Worm (Caenorhabditis elegans) whole organism, L4 larva: Measurements from ENCODE around the gene die-1.

Experiments
- D1046.2 ChIP-seq: fragments of 200-800 bp; sonication (Bioruptor generic); IDR thresholded peaks from 2 replicates; pipeline ENCODE4 v1.3.6; 2022; ENCODE audit warnings: missing genetic modification characterization, missing compliant biosample characterization
- F26F4.8 ChIP-seq: fragments of 200-800 bp; sonication (Bioruptor generic); conservative IDR thresholded peaks from 2 replicates; pipeline ENCODE4 v1.3.6; 2022; ENCODE audit warnings: missing genetic modification characterization, missing compliant biosample characterization
- F49E8.2 ChIP-seq: sonication (generic microtip); optimal IDR thresholded peaks from 2 replicates; lab custom pipeline; 2016; ENCODE audit warnings: missing compliant biosample characterization, mild to moderate bottlenecking, missing genetic modification characterization, borderline replicate concordance
- T20F7.1 ChIP-seq: fragments of 200-800 bp; sonication (Bioruptor generic); optimal IDR thresholded peaks from 2 replicates; lab custom pipeline; 2018; ENCODE audit warnings: mild to moderate bottlenecking, missing genetic modification characterization, missing compliant biosample characterization
- aha-1 ChIP-seq: fragments of 150-350 bp; peaks from one replicate; lab custom pipeline; 2014; ENCODE audit warnings: missing biosample characterization, missing genetic modification characterization
- aly-2 ChIP-seq: sonication (generic microtip); optimal IDR thresholded peaks from 2 replicates; lab custom pipeline; 2018; ENCODE audit warnings: missing biosample characterization, missing genetic modification characterization
- ama-1 ChIP-seq: fragments of 150-350 bp; optimal IDR thresholded peaks from 2 replicates; lab custom pipeline; 2014; ENCODE audit warnings: inconsistent platforms, mixed read lengths
- attf-4 ChIP-seq: sonication (generic microtip); optimal IDR thresholded peaks from 3 replicates; lab custom pipeline; 2017; ENCODE audit warnings: missing biosample characterization, missing genetic modification characterization
- ceh-20 ChIP-seq: fragments of 200-800 bp; sonication (Bioruptor generic); IDR thresholded peaks from 2 replicates; pipeline ENCODE4 v1.3.6; 2022; ENCODE audit warnings: missing genetic modification reagents, missing genetic modification characterization, missing compliant biosample characterization
- ceh-28 ChIP-seq: fragments of 150-350 bp; optimal IDR thresholded peaks from 2 replicates; lab custom pipeline; 2014; ENCODE audit warnings: missing biosample characterization, missing genetic modification reagents, missing genetic modification characterization
- ces-1 ChIP-seq: fragments of 150-350 bp; sonication (generic microtip); optimal IDR thresholded peaks from 4 replicates; lab custom pipeline; 2014; ENCODE audit warnings: missing biosample characterization, missing genetic modification reagents, missing genetic modification characterization
- daf-12 ChIP-seq: fragments of 150-350 bp; optimal IDR thresholded peaks from 2 replicates; lab custom pipeline; 2014; ENCODE audit warnings: missing biosample characterization, missing genetic modification reagents, missing genetic modification characterization
- dmd-9 ChIP-seq: fragments of 200-800 bp; sonication (Bioruptor generic); IDR thresholded peaks from 2 replicates; pipeline ENCODE4 v1.3.6; 2022; ENCODE audit warnings: missing genetic modification reagents, missing genetic modification characterization, missing compliant biosample characterization
- dpl-1 ChIP-seq: fragments of 150-350 bp; optimal IDR thresholded peaks from 2 replicates; lab custom pipeline; 2014; ENCODE audit warnings: missing biosample characterization, missing genetic modification reagents, missing genetic modification characterization
- duxl-1 ChIP-seq: sonication (generic microtip); optimal IDR thresholded peaks from 2 replicates; lab custom pipeline; 2016; ENCODE audit warnings: mild to moderate bottlenecking, missing genetic modification characterization, moderate library complexity, missing compliant biosample characterization; ENCODE audit not compliant: poor library complexity
- dve-1 ChIP-seq: sonication (generic microtip); optimal IDR thresholded peaks from 2 replicates; lab custom pipeline; 2017; ENCODE audit warnings: antibody characterized with exemption, mild to moderate bottlenecking, missing genetic modification characterization, missing compliant biosample characterization; ENCODE audit not compliant: insufficient read depth
- egl-27 ChIP-seq: sonication (generic microtip); optimal IDR thresholded peaks from 3 replicates; lab custom pipeline; 2017; ENCODE audit warnings: missing biosample characterization, missing genetic modification reagents, missing genetic modification characterization
- egl-43 ChIP-seq: fragments of 200-800 bp; sonication (Bioruptor generic); IDR thresholded peaks from 2 replicates; pipeline ENCODE4 v1.3.6; 2022; ENCODE audit warnings: missing genetic modification reagents, missing genetic modification characterization, missing compliant biosample characterization
- fkh-10 ChIP-seq: fragments of 150-350 bp; optimal IDR thresholded peaks from 2 replicates; lab custom pipeline; 2014; ENCODE audit warnings: missing biosample characterization, missing genetic modification reagents, missing genetic modification characterization
- gei-8 ChIP-seq: fragments of 200-800 bp; sonication (Bioruptor generic); optimal IDR thresholded peaks from 2 replicates; lab custom pipeline; 2018; ENCODE audit warnings: mild to moderate bottlenecking, missing genetic modification characterization, missing compliant biosample characterization
- hif-1 ChIP-seq, 2 experiments: sonication (generic microtip); optimal IDR thresholded peaks; 2 replicates each; lab custom pipeline; 2016 to 2017; ENCODE audit warnings: missing compliant biosample characterization in 2 of 2, missing genetic modification characterization in 2 of 2, missing genetic modification reagents in 2 of 2, missing genotype in 2 of 2, mild to moderate bottlenecking in 1 of 2
- hmg-1.1 ChIP-seq: fragments of 200-800 bp; sonication (Bioruptor generic); IDR thresholded peaks from 2 replicates; pipeline ENCODE4 v1.3.6; 2022; ENCODE audit warnings: missing genetic modification reagents, missing genetic modification characterization, missing compliant biosample characterization
- jun-1 ChIP-seq: fragments of 150-350 bp; optimal IDR thresholded peaks from 2 replicates; lab custom pipeline; 2014; ENCODE audit warnings: missing biosample characterization, missing genetic modification reagents, missing genetic modification characterization
- lim-7 ChIP-seq: fragments of 200-800 bp; sonication (Bioruptor generic); IDR thresholded peaks from 2 replicates; pipeline ENCODE4 v1.3.6; 2022; ENCODE audit warnings: missing genetic modification characterization, missing compliant biosample characterization
- lin-15B ChIP-seq: fragments of 150-350 bp; sonication (generic microtip); optimal IDR thresholded peaks from 3 replicates; lab custom pipeline; 2014; ENCODE audit warnings: missing biosample characterization, missing genetic modification characterization
- lin-38 ChIP-seq: fragments of 200-800 bp; sonication (Bioruptor generic); IDR thresholded peaks from 2 replicates; pipeline ENCODE4 v1.3.6; 2022; ENCODE audit warnings: missing genetic modification reagents, missing genetic modification characterization, missing compliant biosample characterization
- lin-39 ChIP-seq: fragments of 150-350 bp; optimal IDR thresholded peaks from 2 replicates; lab custom pipeline; 2014; ENCODE audit warnings: missing biosample characterization, missing genetic modification reagents, missing genetic modification characterization
- lir-3 ChIP-seq: sonication (generic microtip); optimal IDR thresholded peaks from 2 replicates; lab custom pipeline; 2016; ENCODE audit warnings: mild to moderate bottlenecking, missing genetic modification characterization, missing compliant biosample characterization
- lsy-2 ChIP-seq, 2 experiments: fragments of 150-350 bp in 1 of 2; sonication (generic microtip) in 1 of 2; optimal IDR thresholded peaks; 2 replicates each; lab custom pipeline; 2014 to 2017; ENCODE audit warnings: missing biosample characterization in 2 of 2, missing genetic modification characterization in 2 of 2
- madf-5 ChIP-seq, 2 experiments: fragments of 200-800 bp; sonication (Bioruptor generic); IDR thresholded peaks; 2 replicates each; pipeline ENCODE4 v1.3.6; 2022; ENCODE audit warnings: missing compliant biosample characterization in 2 of 2, missing genetic modification characterization in 2 of 2
- mdl-1 ChIP-seq, 2 experiments: fragments of 150-350 bp in 1 of 2; sonication (generic microtip) in 1 of 2; optimal IDR thresholded peaks; 2 replicates each; lab custom pipeline; 2014 to 2017; ENCODE audit warnings: missing biosample characterization in 2 of 2, missing genetic modification characterization in 2 of 2
- mxl-2 ChIP-seq: fragments of 200-800 bp; sonication (Bioruptor generic); conservative IDR thresholded peaks from 2 replicates; pipeline ENCODE4 v1.3.6; 2022; ENCODE audit warnings: missing genetic modification reagents, missing genetic modification characterization, missing compliant biosample characterization
- nhr-10 ChIP-seq: fragments of 150-350 bp; optimal IDR thresholded peaks from 2 replicates; lab custom pipeline; 2014; ENCODE audit warnings: missing biosample characterization, missing genetic modification characterization
- nhr-102 ChIP-seq: sonication (generic microtip); optimal IDR thresholded peaks from 2 replicates; lab custom pipeline; 2016; ENCODE audit warnings: mild to moderate bottlenecking, missing genetic modification characterization, moderate library complexity, missing compliant biosample characterization
- nhr-11 ChIP-seq: fragments of 150-350 bp; optimal IDR thresholded peaks from 2 replicates; lab custom pipeline; 2014; ENCODE audit warnings: missing biosample characterization, missing genetic modification characterization
- nhr-111 ChIP-seq: fragments of 200-800 bp; sonication (Bioruptor generic); optimal IDR thresholded peaks from 2 replicates; lab custom pipeline; 2018; ENCODE audit warnings: mild to moderate bottlenecking, missing genetic modification characterization, missing compliant biosample characterization
- nhr-237 ChIP-seq: sonication (generic microtip); optimal IDR thresholded peaks from 2 replicates; lab custom pipeline; 2017; ENCODE audit warnings: missing biosample characterization, missing genetic modification characterization
- nhr-25 ChIP-seq: sonication (generic microtip); optimal IDR thresholded peaks from 2 replicates; lab custom pipeline; 2017; ENCODE audit warnings: missing genetic modification characterization, mild to moderate bottlenecking, missing compliant biosample characterization, antibody characterized with exemption, moderate library complexity, borderline replicate concordance; ENCODE audit not compliant: insufficient read depth
- nhr-28 ChIP-seq: fragments of 150-350 bp; optimal IDR thresholded peaks from 2 replicates; lab custom pipeline; 2014; ENCODE audit warnings: missing biosample characterization, missing genetic modification characterization
- nhr-6 ChIP-seq: fragments of 150-350 bp; optimal IDR thresholded peaks from 2 replicates; lab custom pipeline; 2014; ENCODE audit warnings: missing biosample characterization, missing genetic modification characterization
- pha-4 ChIP-seq, 2 experiments: fragments of 150-350 bp in 1 of 2; fragments of 200-800 bp in 1 of 2; sonication (Bioruptor generic) in 1 of 2; IDR thresholded peaks in 1 of 2; optimal IDR thresholded peaks in 1 of 2; 2 replicates each; pipeline versions ENCODE4 v1.3.6 to Lab custom; 2014 to 2022; ENCODE audit warnings: missing genetic modification characterization in 2 of 2, missing genetic modification reagents in 2 of 2, missing biosample characterization in 1 of 2, missing compliant biosample characterization in 1 of 2
- pqm-1 ChIP-seq: sonication (generic microtip); optimal IDR thresholded peaks from 2 replicates; lab custom pipeline; 2017; ENCODE audit warnings: missing biosample characterization, missing genetic modification characterization
- rbr-2 ChIP-seq: sonication (generic microtip); optimal IDR thresholded peaks from 2 replicates; lab custom pipeline; 2016; ENCODE audit warnings: missing genotype, missing genetic modification characterization, missing compliant biosample characterization
- set-16 ChIP-seq: fragments of 200-800 bp; sonication (Bioruptor generic); IDR thresholded peaks from 2 replicates; pipeline ENCODE4 v1.3.6; 2022; ENCODE audit warnings: missing genetic modification reagents, missing genetic modification characterization, missing compliant biosample characterization
- snpc-4 ChIP-seq: fragments of 150-350 bp; optimal IDR thresholded peaks from 2 replicates; lab custom pipeline; 2014; ENCODE audit warnings: missing biosample characterization, missing genetic modification characterization
- spr-1 ChIP-seq: sonication (generic microtip); optimal IDR thresholded peaks from 2 replicates; lab custom pipeline; 2016; ENCODE audit warnings: mild to moderate bottlenecking, missing genetic modification characterization, missing compliant biosample characterization
- tag-97 ChIP-seq: fragments of 200-800 bp; sonication (Bioruptor generic); IDR thresholded peaks from 2 replicates; pipeline ENCODE4 v1.3.6; 2022; ENCODE audit warnings: missing genetic modification characterization, missing compliant biosample characterization
- tra-1 ChIP-seq: fragments of 200-800 bp; sonication (Bioruptor generic); IDR thresholded peaks from 2 replicates; pipeline ENCODE4 v1.3.6; 2022; ENCODE audit warnings: missing genetic modification reagents, missing genetic modification characterization, missing compliant biosample characterization
- unc-39 ChIP-seq: sonication (generic microtip); optimal IDR thresholded peaks from 2 replicates; lab custom pipeline; 2017; ENCODE audit warnings: missing biosample characterization, missing genetic modification characterization
- vab-7 ChIP-seq: fragments of 200-800 bp; sonication (Bioruptor generic); IDR thresholded peaks from 2 replicates; pipeline ENCODE4 v1.3.6; 2022; ENCODE audit warnings: missing genetic modification reagents, missing genetic modification characterization, missing compliant biosample characterization
- zfp-3 ChIP-seq: fragments of 200-800 bp; sonication (Bioruptor generic); conservative IDR thresholded peaks from 2 replicates; pipeline ENCODE4 v1.3.6; 2022; ENCODE audit warnings: missing genetic modification reagents, missing genetic modification characterization, missing compliant biosample characterization
- ztf-7 ChIP-seq: fragments of 150-350 bp; optimal IDR thresholded peaks from 2 replicates; lab custom pipeline; 2014; ENCODE audit warnings: missing biosample characterization, missing genetic modification characterization

die-1 gene

DNA sequence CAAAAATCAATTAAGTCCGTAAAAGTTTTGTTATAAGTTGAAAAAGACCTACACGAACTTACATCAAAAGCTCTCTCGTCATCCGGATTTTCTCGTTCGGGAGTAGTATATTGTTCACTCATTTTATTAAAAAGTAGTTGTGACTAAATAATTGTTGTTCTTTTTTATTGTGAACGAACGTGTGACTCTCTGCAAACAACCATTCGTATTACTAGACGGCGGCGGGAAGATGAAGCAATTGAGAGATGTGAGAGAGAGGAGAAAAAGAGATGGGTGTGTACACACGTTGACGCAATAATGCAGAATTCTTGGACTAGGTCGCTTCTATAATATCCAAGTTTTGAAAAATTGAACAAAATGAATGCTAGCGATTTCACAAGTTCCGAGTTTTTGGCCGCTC, 22.8 kb downstream of the die-1 start, which contains the start of the genes F52H3.11 and bath-38:
Gene F52H3.11, minus strand, starts transcription at position 203 of the 400 bp plus-strand sequence.
Gene bath-38, minus strand, starts transcription at position 310 of the 400 bp plus-strand sequence.
- TF ChIP-seq F26F4.8 (GFP tag; lab: Robert Waterston, UW) (no peak), jun-1 (tag; lab: Kevin White, UChicago) (no peak), lir-3 (tag; lab: Kevin White, UChicago) (no peak), spr-1 (tag; lab: Kevin White, UChicago) (no peak), lin-39 (tag; lab: Kevin White, UChicago) (no peak), egl-43 (GFP tag; lab: Robert Waterston, UW) (no peak), tag-97 (GFP tag; lab: Robert Waterston, UW) (no peak), egl-27 (tag; lab: Kevin White, UChicago) (no peak), nhr-102 (no peak), aha-1 (tag; lab: Kevin White, UChicago) (peak; percentile 91), lim-7 (GFP tag; lab: Robert Waterston, UW) (no peak), dpl-1 (peak; percentile 54), nhr-11 (tag; lab: Kevin White, UChicago) (peak; percentile 25), gei-8 (no peak), lin-15B (tag; lab: Kevin White, UChicago) (no peak), ztf-7 (peak; percentile 13), attf-4 (tag; lab: Kevin White, UChicago) (no peak), ces-1 (GFP tag; lab: Kevin White, UChicago) (no peak), zfp-3 (no peak), madf-5 (GFP tag; IDR thresholded peaks at IDR 0.05; lab: Robert Waterston, UW) (no peak), F49E8.2 (tag; lab: Kevin White, UChicago) (no peak), hif-1 (tag; optimal IDR thresholded peaks at IDR 0.05; lab: Kevin White, UChicago) (peak in 1 of 2 experiments; percentile 33), unc-39 (tag; lab: Kevin White, UChicago) (no peak), ceh-20 (GFP tag; lab: Robert Waterston, UW) (no peak), aly-2 (no peak), dmd-9 (no peak), snpc-4 (tag; lab: Kevin White, UChicago) (no peak), D1046.2 (GFP tag; lab: Robert Waterston, UW) (no peak), tra-1 (GFP tag; lab: Robert Waterston, UW) (no peak), nhr-111 (no peak), nhr-25 (tag; lab: Kevin White, UChicago) (no peak), ceh-28 (tag; lab: Kevin White, UChicago) (no peak), hmg-1.1 (GFP tag; lab: Robert Waterston, UW) (0 out of 2 replicates have a peak, but pooled peaks have one; percentile 20), vab-7 (GFP tag; lab: Robert Waterston, UW) (no peak), nhr-6 (peak; percentile 38), ama-1 (lab: Kevin White, UChicago) (no peak), daf-12 (tag; lab: Kevin White, UChicago) (no peak), nhr-237 (tag; lab: Kevin White, UChicago) (no peak), lin-38 (GFP tag; lab: Robert Waterston, UW) (no peak), fkh-10 (GFP tag; lab: Kevin White, UChicago) (no peak), set-16 (GFP tag; lab: Robert Waterston, UW) (no peak), duxl-1 (tag; lab: Kevin White, UChicago) (no peak), nhr-28 (no peak), dve-1 (tag; lab: Kevin White, UChicago) (peak; percentile 58), rbr-2 (tag; lab: Kevin White, UChicago) (peak; percentile 14), T20F7.1 (GFP tag; lab: Kevin White, UChicago) (peak; percentile 19), pqm-1 (tag; lab: Kevin White, UChicago) (no peak), mdl-1 (tag; optimal IDR thresholded peaks at IDR 0.05; lab: Kevin White, UChicago) (peak in 1 of 2 experiments; percentile 5), lsy-2 (tag; optimal IDR thresholded peaks at IDR 0.05; lab: Kevin White, UChicago) (peak in 1 of 2 experiments; percentile 69), mxl-2 (no peak), nhr-10 (tag; lab: Kevin White, UChicago) (no peak), pha-4 (GFP tag; IDR thresholded peaks at IDR 0.05; lab: Robert Waterston, UW) (no peak), pha-4 (tag; optimal IDR thresholded peaks at IDR 0.05; lab: Kevin White, UChicago) (peak; percentile 68)
